Worm (Caenorhabditis elegans) whole organism, mixed stage, embryonic: ENCODE data around the gene ech-4.

Experiments used
- blmp-1 ChIP-seq: fragments of 150-350 bp; optimal IDR thresholded peaks from 2 replicates; lab custom pipeline; 2014; ENCODE audit warnings: missing biosample characterization, missing genetic modification characterization
- ceh-83 ChIP-seq: fragments of 200-800 bp; sonication (Bioruptor generic); optimal IDR thresholded peaks from 2 replicates; lab custom pipeline; 2018; ENCODE audit warnings: mild to moderate bottlenecking, missing genetic modification characterization, missing compliant biosample characterization
- drap-1 ChIP-seq: fragments of 200-800 bp; sonication (Bioruptor generic); optimal IDR thresholded peaks from 3 replicates; lab custom pipeline; 2018; ENCODE audit warnings: mild to moderate bottlenecking, missing genetic modification characterization, missing compliant biosample characterization
- mab-5 ChIP-seq: fragments of 150-350 bp; optimal IDR thresholded peaks from 2 replicates; lab custom pipeline; 2014; ENCODE audit warnings: missing biosample characterization, missing genetic modification characterization
- snpc-4 ChIP-seq: fragments of 150-350 bp; optimal IDR thresholded peaks from 2 replicates; lab custom pipeline; 2014; ENCODE audit warnings: missing biosample characterization, missing genetic modification characterization
- tbx-8 ChIP-seq: fragments of 200-800 bp; sonication (Bioruptor generic); optimal IDR thresholded peaks from 2 replicates; lab custom pipeline; 2018; ENCODE audit warnings: mild to moderate bottlenecking, missing genetic modification characterization, moderate library complexity, missing compliant biosample characterization

ce11 chrII:10800209-10800608, 20.6 kb upstream of the ech-4 start:
- TF ChIP-seq drap-1 (GFP tag; lab: Kevin White, UChicago) (no peak), tbx-8 (GFP tag; lab: Kevin White, UChicago) (no peak), ceh-83 (no peak), mab-5 (tag; lab: Kevin White, UChicago) (no peak), blmp-1 (tag; lab: Kevin White, UChicago) (no peak), snpc-4 (no peak)
